Fruit fly (Drosophila melanogaster) whole organism, embryonic: Measurements from ENCODE around the gene CG13894.

Source experiments
- Adf1 ChIP-seq: fragments of 200-800 bp; sonication (Bioruptor generic); IDR thresholded peaks from 2 replicates; pipeline ENCODE4 v1.3.6; 2022; ENCODE audit warnings: missing biosample characterization, missing genetic modification characterization
- CG10979 ChIP-seq: fragments of 200-800 bp; sonication (Bioruptor generic); optimal IDR thresholded peaks from 2 replicates; lab custom pipeline; 2018; ENCODE audit warnings: missing biosample characterization, mild to moderate bottlenecking, missing genetic modification characterization, moderate library complexity
- CG12155 ChIP-seq: fragments of 200-800 bp; sonication (Bioruptor generic); optimal IDR thresholded peaks from 3 replicates; lab custom pipeline; 2016; ENCODE audit warnings: missing biosample characterization, missing genetic modification characterization
- CG1233 ChIP-seq: fragments of 200-800 bp; sonication (Bioruptor generic); optimal IDR thresholded peaks from 4 replicates; lab custom pipeline; 2018; ENCODE audit warnings: missing biosample characterization, mild to moderate bottlenecking, missing genetic modification characterization
- CG13894 ChIP-seq: fragments of 200-800 bp; sonication (Bioruptor generic); optimal IDR thresholded peaks from 3 replicates; lab custom pipeline; 2018; ENCODE audit warnings: missing biosample characterization, mild to moderate bottlenecking, missing genetic modification characterization, moderate library complexity
- CG2712 ChIP-seq: fragments of 200-800 bp; optimal IDR thresholded peaks from 3 replicates; lab custom pipeline; 2019; ENCODE audit warnings: missing biosample characterization, mild to moderate bottlenecking, missing genetic modification characterization, moderate library complexity
- CG30403 ChIP-seq: fragments of 200-800 bp; sonication (Bioruptor generic); optimal IDR thresholded peaks from 3 replicates; lab custom pipeline; 2016; ENCODE audit warnings: missing biosample characterization, missing genetic modification characterization
- CG31224 ChIP-seq: fragments of 200-800 bp; sonication (Bioruptor generic); IDR thresholded peaks from 2 replicates; pipeline ENCODE4 v1.3.6; 2022; ENCODE audit warnings: missing biosample characterization, missing genetic modification characterization
- CG4617 ChIP-seq: fragments of 200-800 bp; sonication (Bioruptor generic); optimal IDR thresholded peaks from 3 replicates; lab custom pipeline; 2016; ENCODE audit warnings: missing biosample characterization, missing genetic modification characterization, borderline replicate concordance
- CG7357 ChIP-seq: fragments of 200-800 bp; sonication (Bioruptor generic); IDR thresholded peaks from 3 replicates; pipeline ENCODE4 v1.3.6; 2022; ENCODE audit warnings: missing biosample characterization, missing genetic modification characterization
- CG7987 ChIP-seq: fragments of 200-800 bp; sonication (Bioruptor generic); optimal IDR thresholded peaks from 2 replicates; lab custom pipeline; 2018; ENCODE audit warnings: missing biosample characterization, mild to moderate bottlenecking, missing genetic modification characterization, moderate library complexity
- CG8281 ChIP-seq: fragments of 200-800 bp; sonication (Bioruptor generic); optimal IDR thresholded peaks from 2 replicates; lab custom pipeline; 2018; ENCODE audit warnings: missing biosample characterization, mild to moderate bottlenecking, missing genetic modification characterization, moderate library complexity
- CG8290 ChIP-seq, 3 experiments: fragments of 200-800 bp; sonication (Bioruptor generic); optimal IDR thresholded peaks; 2 replicates each; lab custom pipeline; 2016 to 2019; ENCODE audit warnings: missing biosample characterization in 3 of 3, missing genetic modification characterization in 3 of 3, mild to moderate bottlenecking in 2 of 3, moderate library complexity in 1 of 3
- CG9215 ChIP-seq: fragments of 200-800 bp; sonication (Bioruptor generic); IDR thresholded peaks from 2 replicates; pipeline ENCODE4 v1.3.6; 2022; ENCODE audit warnings: missing biosample characterization, missing genetic modification characterization
- CoRest ChIP-seq: fragments of 200-800 bp; sonication (Bioruptor generic); optimal IDR thresholded peaks from 3 replicates; lab custom pipeline; 2018; ENCODE audit warnings: missing biosample characterization, mild to moderate bottlenecking, missing genetic modification characterization, moderate library complexity
- Dref ChIP-seq: fragments of 200-800 bp; sonication (Bioruptor generic); IDR thresholded peaks from 2 replicates; pipeline ENCODE4 v1.3.6; 2022; ENCODE audit warnings: missing biosample characterization, missing genetic modification characterization
- E2f2 ChIP-seq: fragments of 200-800 bp; sonication (Bioruptor generic); IDR thresholded peaks from 2 replicates; pipeline ENCODE4 v1.3.6; 2022; ENCODE audit warnings: missing biosample characterization, missing genetic modification characterization
- Elba2 ChIP-seq: fragments of 200-800 bp; sonication (Bioruptor generic); optimal IDR thresholded peaks from 3 replicates; lab custom pipeline; 2016; ENCODE audit warnings: missing biosample characterization, missing genetic modification characterization
- HLH4C ChIP-seq: fragments of 200-800 bp; sonication (Bioruptor generic); IDR thresholded peaks from 3 replicates; pipeline ENCODE4 v1.3.6; 2022; ENCODE audit warnings: missing biosample characterization, missing genetic modification characterization; ENCODE audit not compliant: partially characterized antibody
- Hmr ChIP-seq: fragments of 200-800 bp; sonication (Bioruptor generic); optimal IDR thresholded peaks from 3 replicates; lab custom pipeline; 2017; ENCODE audit warnings: mild to moderate bottlenecking, missing biosample characterization, missing genetic modification reagents, missing genetic modification characterization
- Hr3 ChIP-seq: fragments of 200-800 bp; sonication (Bioruptor generic); optimal IDR thresholded peaks from 3 replicates; lab custom pipeline; 2016; ENCODE audit warnings: missing biosample characterization, missing genetic modification characterization
- Lhr ChIP-seq: fragments of 200-800 bp; sonication (Bioruptor generic); optimal IDR thresholded peaks from 3 replicates; lab custom pipeline; 2017; ENCODE audit warnings: mild to moderate bottlenecking, missing biosample characterization, missing genetic modification reagents, missing genetic modification characterization
- Med ChIP-seq: fragments of 200-800 bp; sonication (Bioruptor generic); peaks from one replicate; lab custom pipeline; 2016; ENCODE audit warnings: missing biosample characterization, missing genetic modification characterization, mild to moderate bottlenecking, inconsistent platforms, moderate library complexity
- Nf-YC ChIP-seq: fragments of 200-800 bp; optimal IDR thresholded peaks from 3 replicates; lab custom pipeline; 2019; ENCODE audit warnings: missing biosample characterization, mild to moderate bottlenecking, missing genetic modification characterization, moderate library complexity
- Pdp1 ChIP-seq, 2 experiments: fragments of 200-800 bp; sonication (Bioruptor generic); optimal IDR thresholded peaks; 3 replicates each; lab custom pipeline; 2016; ENCODE audit warnings: missing biosample characterization in 2 of 2, missing genetic modification characterization in 2 of 2, mild to moderate bottlenecking in 1 of 2, moderate library complexity in 1 of 2
- Sin3A ChIP-seq: fragments of >200 bp; optimal IDR thresholded peaks from 2 replicates; lab custom pipeline; 2018
- Vsx1 ChIP-seq: fragments of 200-800 bp; sonication (Bioruptor generic); optimal IDR thresholded peaks from 2 replicates; lab custom pipeline; 2017; ENCODE audit warnings: missing biosample characterization, mild to moderate bottlenecking, missing genetic modification characterization, missing genetic modification reagents
- ase ChIP-seq: fragments of 200-800 bp; sonication (Bioruptor generic); IDR thresholded peaks from 3 replicates; pipeline ENCODE4 v1.3.6; 2022; ENCODE audit warnings: missing biosample characterization, missing genetic modification characterization
- bsh ChIP-seq, 2 experiments: fragments of 200-800 bp; sonication (Bioruptor generic); optimal IDR thresholded peaks; 2 replicates each; lab custom pipeline; 2017 to 2018; ENCODE audit warnings: mild to moderate bottlenecking in 2 of 2, missing biosample characterization in 2 of 2, missing genetic modification characterization in 2 of 2, moderate library complexity in 1 of 2
- ci ChIP-seq: fragments of 200-800 bp; sonication (Bioruptor generic); IDR thresholded peaks from 3 replicates; pipeline ENCODE4 v1.3.6; 2022; ENCODE audit warnings: missing biosample characterization, missing genetic modification characterization
- crp ChIP-seq, 2 experiments: fragments of 200-800 bp; sonication (Bioruptor generic); optimal IDR thresholded peaks; 2 replicates in 1 of 2; 3 replicates in 1 of 2; lab custom pipeline; 2017; ENCODE audit warnings: missing biosample characterization in 2 of 2, missing genetic modification characterization in 2 of 2, mild to moderate bottlenecking in 1 of 2, moderate library complexity in 1 of 2
- dysf ChIP-seq: fragments of 200-800 bp; sonication (Bioruptor generic); IDR thresholded peaks from 3 replicates; pipeline ENCODE4 v1.3.6; 2022; ENCODE audit warnings: missing biosample characterization, missing genetic modification characterization
- eve ChIP-seq, 2 experiments: fragments of >200 bp; optimal IDR thresholded peaks; 2 replicates each; lab custom pipeline; 2017; ENCODE audit warnings: missing biosample characterization in 2 of 2, missing genetic modification characterization in 2 of 2
- hkb ChIP-seq, 2 experiments: fragments of 200-800 bp in 1 of 2; fragments of >200 bp in 1 of 2; sonication (Bioruptor generic) in 1 of 2; IDR thresholded peaks in 1 of 2; optimal IDR thresholded peaks in 1 of 2; 2 replicates each; pipeline versions ENCODE4 v1.3.6 to Lab custom; 2017 to 2022; ENCODE audit warnings: missing biosample characterization in 1 of 2, missing genetic modification characterization in 1 of 2
- nmo ChIP-seq: fragments of 200-800 bp; sonication (Bioruptor generic); optimal IDR thresholded peaks from 2 replicates; lab custom pipeline; 2018; ENCODE audit warnings: missing biosample characterization, mild to moderate bottlenecking, missing genetic modification characterization, moderate library complexity
- pita ChIP-seq: fragments of 200-800 bp; sonication (Bioruptor generic); optimal IDR thresholded peaks from 2 replicates; lab custom pipeline; 2017; ENCODE audit warnings: missing biosample characterization, mild to moderate bottlenecking, missing genetic modification characterization
- run ChIP-seq: fragments of 200-800 bp; sonication (Bioruptor generic); optimal IDR thresholded peaks from 3 replicates; lab custom pipeline; 2018; ENCODE audit warnings: missing biosample characterization, mild to moderate bottlenecking, missing genetic modification characterization
- sens-2 ChIP-seq: fragments of 200-800 bp; sonication (Bioruptor generic); IDR thresholded peaks from 2 replicates; pipeline ENCODE4 v1.3.6; 2022; ENCODE audit warnings: missing biosample characterization, missing genetic modification characterization
- shn ChIP-seq: fragments of 200-800 bp; sonication (Bioruptor generic); optimal IDR thresholded peaks from 3 replicates; lab custom pipeline; 2016; ENCODE audit warnings: missing biosample characterization, missing genetic modification characterization
- sqz ChIP-seq: fragments of 200-800 bp; sonication (Bioruptor generic); optimal IDR thresholded peaks from 3 replicates; lab custom pipeline; 2018; ENCODE audit warnings: missing biosample characterization, mild to moderate bottlenecking, missing genetic modification characterization
- yki ChIP-seq: fragments of >200 bp; optimal IDR thresholded peaks from 3 replicates; lab custom pipeline; 2018
- z ChIP-seq: fragments of 200-800 bp; sonication (Bioruptor generic); IDR thresholded peaks from 3 replicates; pipeline ENCODE4 v1.3.6; 2022; ENCODE audit warnings: missing biosample characterization, missing genetic modification characterization

CG13894 gene

dm6 chr3L:710345-710822, 11.4 kb upstream of the CG13894 start, which contains the start of gene CkIIalpha-i3 (continued):
- peak; percentile 38 for TF ChIP-seq nmo (GFP tag; lab: Kevin White, UChicago)
- peak; percentile 100 for TF ChIP-seq CG8290 (GFP tag; optimal IDR thresholded peaks at IDR 0.05; lab: Kevin White, UChicago)
- peak; percentile 79 to 98 for TF ChIP-seq CG8290 (tag; optimal IDR thresholded peaks at IDR 0.05; lab: Kevin White, UChicago)
- peak; percentile 37 for TF ChIP-seq Sin3A
- no peak for TF ChIP-seq run (tag; lab: Kevin White, UChicago)
- peak; percentile 77 for TF ChIP-seq Lhr (GFP tag; lab: Kevin White, UChicago)
- TF ChIP-seq E2f2 = 0 out of 2 replicates have a peak, but pooled peaks have one; percentile 5
- TF ChIP-seq Pdp1 (GFP tag; optimal IDR thresholded peaks at IDR 0.05; lab: Kevin White, UChicago) = peak in 1 of 2 experiments; percentile 90
- no peak for TF ChIP-seq yki (lab: Kevin White, UChicago)
- no peak for TF ChIP-seq z (GFP tag; lab: Robert Waterston, UW)
- TF ChIP-seq pita (GFP tag; lab: Kevin White, UChicago) = peak; percentile 82
- TF ChIP-seq Dref (GFP tag; lab: Robert Waterston, UW) = peak; percentile 47
- TF ChIP-seq CG13894 (tag; lab: Kevin White, UChicago) = peak; percentile 68
- TF ChIP-seq CoRest (tag; lab: Kevin White, UChicago) = peak; percentile 30
- no peak for TF ChIP-seq Nf-YC
- peak; percentile 2 for TF ChIP-seq CG30403 (GFP tag; lab: Kevin White, UChicago)
- TF ChIP-seq Hmr (GFP tag; lab: Kevin White, UChicago) = peak; percentile 54
- TF ChIP-seq CG4617 (GFP tag; lab: Kevin White, UChicago) = peak; percentile 11
- no peak for TF ChIP-seq CG7357 (GFP tag; lab: Robert Waterston, UW)
- TF ChIP-seq sqz (GFP tag; lab: Kevin White, UChicago) = no peak
- no peak for TF ChIP-seq bsh (GFP tag; optimal IDR thresholded peaks at IDR 0.05; lab: Kevin White, UChicago)
- peak; percentile 1 for TF ChIP-seq CG8281 (tag; lab: Kevin White, UChicago)
- TF ChIP-seq CG2712 = peak; percentile 36
- no peak for TF ChIP-seq hkb (optimal IDR thresholded peaks at IDR 0.05; lab: Kevin White, UChicago)
- TF ChIP-seq hkb (GFP tag; IDR thresholded peaks at IDR 0.05; lab: Robert Waterston, UW) = no peak
- TF ChIP-seq Hr3 (GFP tag; lab: Kevin White, UChicago) = no peak
- TF ChIP-seq Adf1 (GFP tag; lab: Robert Waterston, UW) = no peak
- TF ChIP-seq CG1233 (GFP tag; lab: Kevin White, UChicago) = no peak
- TF ChIP-seq, all 482 proteins: peak for 44

dm6 chr3L:709882-710281, 10.9 kb upstream of the CG13894 start:
- TF ChIP-seq ci (GFP tag; lab: Robert Waterston, UW) (0 out of 3 replicates have a peak, but pooled peaks have one; percentile 6), Elba2 (peak; percentile 71), Vsx1 (GFP tag; lab: Kevin White, UChicago) (no peak), CG31224 (no peak), Med (GFP tag; lab: Kevin White, UChicago) (peak; percentile 57), HLH4C (GFP tag; lab: Robert Waterston, UW) (0 out of 3 replicates have a peak, but pooled peaks have one; percentile 10), dysf (GFP tag; lab: Robert Waterston, UW) (0 out of 3 replicates have a peak, but pooled peaks have one; percentile 9), shn (GFP tag; lab: Kevin White, UChicago) (no peak), ase (GFP tag; lab: Robert Waterston, UW) (no peak), CG8290 (GFP tag; optimal IDR thresholded peaks at IDR 0.05; lab: Kevin White, UChicago) (no peak), CG8290 (tag; optimal IDR thresholded peaks at IDR 0.05; lab: Kevin White, UChicago) (peak in 1 of 2 experiments; percentile 57), CG7987 (no peak), CG10979 (no peak), CG12155 (GFP tag; lab: Kevin White, UChicago) (no peak), CG9215 (GFP tag; lab: Robert Waterston, UW) (no peak), E2f2 (0 out of 2 replicates have a peak, but pooled peaks have one; percentile 3), crp (GFP tag; optimal IDR thresholded peaks at IDR 0.05; lab: Kevin White, UChicago) (no peak), eve (GFP tag; optimal IDR thresholded peaks at IDR 0.05; lab: Kevin White, UChicago) (no peak), sens-2 (GFP tag; lab: Robert Waterston, UW) (no peak)
